Worm (Caenorhabditis elegans) whole organism, early embryonic: Measurements from ENCODE around the gene F43G6.17.

Experiments
- F13C5.2 ChIP-seq: sonication (generic microtip); optimal IDR thresholded peaks from 2 replicates; lab custom pipeline; 2017; ENCODE audit warnings: mild to moderate bottlenecking, missing genetic modification characterization, inconsistent platforms, missing compliant biosample characterization
- ama-1 ChIP-seq: fragments of 150-350 bp; optimal IDR thresholded peaks from 2 replicates; lab custom pipeline; 2014
- ceh-36 ChIP-seq: sonication (generic microtip); optimal IDR thresholded peaks from 2 replicates; lab custom pipeline; 2016; ENCODE audit warnings: missing genetic modification characterization, inconsistent platforms, missing compliant biosample characterization
- hmbx-1 ChIP-seq: sonication (generic microtip); optimal IDR thresholded peaks from 2 replicates; lab custom pipeline; 2016; ENCODE audit warnings: mild to moderate bottlenecking, missing genetic modification characterization, missing compliant biosample characterization
- hnd-1 ChIP-seq: sonication (generic microtip); optimal IDR thresholded peaks from 2 replicates; lab custom pipeline; 2016; ENCODE audit warnings: missing genetic modification characterization, missing compliant biosample characterization
- pes-1 ChIP-seq: fragments of 200-800 bp; sonication (Bioruptor generic); IDR thresholded peaks from 2 replicates; pipeline ENCODE4 v1.3.6; 2022; ENCODE audit warnings: missing genetic modification reagents, missing genetic modification characterization, missing compliant biosample characterization
- tbx-11 ChIP-seq: fragments of 200-800 bp; sonication (Bioruptor generic); IDR thresholded peaks from 2 replicates; pipeline ENCODE4 v1.3.6; 2022; ENCODE audit warnings: missing genetic modification characterization, missing compliant biosample characterization
- tra-4 ChIP-seq: sonication (generic microtip); optimal IDR thresholded peaks from 2 replicates; lab custom pipeline; 2017; ENCODE audit warnings: missing genetic modification characterization, missing compliant biosample characterization

DNA sequence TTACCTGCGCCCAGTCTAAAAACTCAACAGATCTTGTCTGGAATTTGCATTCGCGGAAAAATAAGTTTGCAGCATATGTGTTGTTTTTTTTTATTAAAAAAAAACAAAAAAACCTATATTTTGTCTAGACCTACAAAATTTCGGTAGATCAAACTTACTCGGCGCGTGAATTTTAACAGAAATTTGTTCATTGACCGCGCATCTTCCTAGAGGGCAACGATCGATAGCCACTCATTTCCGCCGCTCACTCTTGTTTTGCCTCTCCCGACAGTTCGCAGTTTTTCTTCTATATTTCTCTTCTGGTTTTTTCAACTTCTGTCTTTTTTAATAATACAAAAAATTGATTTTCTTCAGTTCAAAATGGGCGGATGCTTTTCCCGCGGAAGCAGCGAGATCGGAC lies 7.9 kb downstream of the F43G6.17 start, which contains the start of gene F43G6.7:
- TF ChIP-seq hmbx-1 (tag; lab: Kevin White, UChicago), result no peak
- no peak for TF ChIP-seq hnd-1
- TF ChIP-seq tra-4 (tag; lab: Kevin White, UChicago), result no peak
- TF ChIP-seq ama-1, result no peak
- TF ChIP-seq tbx-11 (GFP tag; lab: Robert Waterston, UW), result no peak
- no peak for TF ChIP-seq ceh-36 (tag; lab: Kevin White, UChicago)
- no peak for TF ChIP-seq pes-1 (GFP tag; lab: Robert Waterston, UW)
- TF ChIP-seq F13C5.2 (tag; lab: Kevin White, UChicago), result no peak
